Worm (Caenorhabditis elegans) whole organism, midembryonic: ENCODE measurements around the gene tag-124.

ENCODE experiments used
- T22C8.4 ChIP-seq: fragments of 200-800 bp; sonication (Bioruptor generic); IDR thresholded peaks from 2 replicates; pipeline ENCODE4 v1.3.6; 2022; ENCODE audit warnings: missing genetic modification characterization, missing compliant biosample characterization
- cog-1 ChIP-seq: sonication (generic microtip); optimal IDR thresholded peaks from 2 replicates; lab custom pipeline; 2016; ENCODE audit warnings: missing genetic modification characterization, missing compliant biosample characterization
- flt-1 ChIP-seq: fragments of 200-800 bp; sonication (Bioruptor generic); IDR thresholded peaks from 2 replicates; pipeline ENCODE4 v1.3.6; 2022; ENCODE audit warnings: missing genetic modification characterization, missing compliant biosample characterization
- klf-2 ChIP-seq: fragments of 200-800 bp; sonication (Bioruptor generic); conservative IDR thresholded peaks from 2 replicates; pipeline ENCODE4 v1.3.6; 2022; ENCODE audit warnings: missing genetic modification reagents, missing genetic modification characterization, missing compliant biosample characterization
- med-1 ChIP-seq: sonication (generic microtip); optimal IDR thresholded peaks from 2 replicates; lab custom pipeline; 2017; ENCODE audit warnings: missing genetic modification characterization, mild to moderate bottlenecking, missing compliant biosample characterization, antibody characterized with exemption, missing genetic modification reagents; ENCODE audit not compliant: insufficient read depth
- ref-1 ChIP-seq: fragments of 200-800 bp; sonication (Bioruptor generic); conservative IDR thresholded peaks from 2 replicates; pipeline ENCODE4 v1.3.6; 2022; ENCODE audit warnings: missing genetic modification reagents, missing genetic modification characterization, missing compliant biosample characterization
- tab-1 ChIP-seq: fragments of 200-800 bp; sonication (Bioruptor generic); IDR thresholded peaks from 2 replicates; pipeline ENCODE4 v1.3.6; 2022; ENCODE audit warnings: missing genetic modification characterization, missing compliant biosample characterization
- ztf-23 ChIP-seq: fragments of 200-800 bp; sonication (Bioruptor generic); IDR thresholded peaks from 2 replicates; pipeline ENCODE4 v1.3.6; 2022; ENCODE audit warnings: missing genetic modification reagents, missing genetic modification characterization, missing compliant biosample characterization
- ztf-29 ChIP-seq: fragments of 200-800 bp; sonication (Bioruptor generic); IDR thresholded peaks from 2 replicates; pipeline ENCODE4 v1.3.6; 2022; ENCODE audit warnings: missing genetic modification reagents, missing genetic modification characterization, missing compliant biosample characterization

ce11 chrII:9589667-9590066, 1.4 kb upstream of the tag-124 start, which contains the start of gene eral-1:
- TF ChIP-seq cog-1 (tag; lab: Kevin White, UChicago) (no peak), tab-1 (no peak), T22C8.4 (GFP tag; lab: Robert Waterston, UW) (no peak), klf-2 (GFP tag; lab: Robert Waterston, UW) (no peak), med-1 (GFP tag; lab: Kevin White, UChicago) (no peak), ref-1 (GFP tag; lab: Robert Waterston, UW) (no peak), ztf-29 (GFP tag; lab: Robert Waterston, UW) (no peak), flt-1 (no peak), ztf-23 (GFP tag; lab: Robert Waterston, UW) (no peak)
